Fruit fly (Drosophila melanogaster) whole organism, embryonic: Measurements from ENCODE around the gene CG6340.

ENCODE experiments used
- Abd-B ChIP-seq: fragments of 200-800 bp; sonication (Bioruptor generic); optimal IDR thresholded peaks from 2 replicates; lab custom pipeline; 2018; ENCODE audit warnings: missing biosample characterization, mild to moderate bottlenecking, missing genetic modification characterization, moderate library complexity
- B-H1 ChIP-seq: fragments of 200-800 bp; sonication (Bioruptor generic); IDR thresholded peaks from 3 replicates; pipeline ENCODE4 v1.3.6; 2022; ENCODE audit warnings: missing biosample characterization, missing genetic modification characterization
- CG11696 ChIP-seq: fragments of 200-800 bp; sonication (Bioruptor generic); IDR thresholded peaks from 2 replicates; pipeline ENCODE4 v1.3.6; 2022; ENCODE audit warnings: missing biosample characterization, missing genetic modification characterization
- CG11723 ChIP-seq: fragments of 200-800 bp; sonication (Bioruptor generic); optimal IDR thresholded peaks from 2 replicates; lab custom pipeline; 2017; ENCODE audit warnings: missing biosample characterization, mild to moderate bottlenecking, missing genetic modification characterization
- CG12659 ChIP-seq: fragments of 200-800 bp; sonication (Bioruptor generic); optimal IDR thresholded peaks from 3 replicates; lab custom pipeline; 2017; ENCODE audit warnings: mild to moderate bottlenecking, missing biosample characterization, missing genetic modification reagents, missing genetic modification characterization
- CG13287 ChIP-seq: fragments of 200-800 bp; sonication (Bioruptor generic); IDR thresholded peaks from 2 replicates; pipeline ENCODE4 v1.3.6; 2022; ENCODE audit warnings: missing biosample characterization, missing genetic modification characterization; ENCODE audit not compliant: partially characterized antibody
- CG14860 ChIP-seq: fragments of 200-800 bp; sonication (Bioruptor generic); IDR thresholded peaks from 3 replicates; pipeline ENCODE4 v1.3.6; 2022; ENCODE audit warnings: missing biosample characterization, missing genetic modification characterization; ENCODE audit not compliant: partially characterized antibody
- CG15479 ChIP-seq: fragments of 200-800 bp; sonication (Bioruptor generic); optimal IDR thresholded peaks from 3 replicates; lab custom pipeline; 2019; ENCODE audit warnings: missing biosample characterization, mild to moderate bottlenecking, missing genetic modification characterization, moderate library complexity
- CG16815 ChIP-seq: fragments of 200-800 bp; sonication (Bioruptor generic); optimal IDR thresholded peaks from 3 replicates; lab custom pipeline; 2017; ENCODE audit warnings: missing biosample characterization, mild to moderate bottlenecking, missing genetic modification characterization
- CG18262 ChIP-seq: fragments of 200-800 bp; optimal IDR thresholded peaks from 3 replicates; lab custom pipeline; 2019; ENCODE audit warnings: missing biosample characterization, mild to moderate bottlenecking, missing genetic modification characterization, moderate library complexity
- CG2712 ChIP-seq: fragments of 200-800 bp; optimal IDR thresholded peaks from 3 replicates; lab custom pipeline; 2019; ENCODE audit warnings: missing biosample characterization, mild to moderate bottlenecking, missing genetic modification characterization, moderate library complexity
- CG3995 ChIP-seq: fragments of 200-800 bp; sonication (Bioruptor generic); optimal IDR thresholded peaks from 3 replicates; lab custom pipeline; 2016; ENCODE audit warnings: missing biosample characterization, missing genetic modification characterization
- CG6175 ChIP-seq: fragments of 200-800 bp; sonication (Bioruptor generic); IDR thresholded peaks from 3 replicates; pipeline ENCODE4 v1.3.6; 2022; ENCODE audit warnings: missing biosample characterization, missing genetic modification characterization
- CG6854 ChIP-seq: fragments of 200-800 bp; sonication (Bioruptor generic); optimal IDR thresholded peaks from 3 replicates; lab custom pipeline; 2017; ENCODE audit warnings: missing biosample characterization, mild to moderate bottlenecking, missing genetic modification characterization
- CG7271 ChIP-seq: fragments of 200-800 bp; sonication (Bioruptor generic); optimal IDR thresholded peaks from 2 replicates; lab custom pipeline; 2018; ENCODE audit warnings: missing biosample characterization, mild to moderate bottlenecking, missing genetic modification characterization, moderate library complexity
- CG7963 ChIP-seq: fragments of 200-800 bp; sonication (Bioruptor generic); IDR thresholded peaks from 3 replicates; pipeline ENCODE4 v1.3.6; 2022; ENCODE audit warnings: missing biosample characterization, missing genetic modification characterization; ENCODE audit not compliant: partially characterized antibody
- CG8478 ChIP-seq: fragments of >200 bp; optimal IDR thresholded peaks from 2 replicates; lab custom pipeline; 2018
- CG8765 ChIP-seq: fragments of 200-800 bp; sonication (Bioruptor generic); IDR thresholded peaks from 2 replicates; pipeline ENCODE4 v1.3.6; 2022; ENCODE audit warnings: missing biosample characterization, missing genetic modification characterization
- CG9609 ChIP-seq: fragments of 200-800 bp; sonication (Bioruptor generic); optimal IDR thresholded peaks from 3 replicates; lab custom pipeline; 2016; ENCODE audit warnings: missing biosample characterization, missing genetic modification characterization
- Deaf1 ChIP-seq: fragments of 200-800 bp; optimal IDR thresholded peaks from 3 replicates; lab custom pipeline; 2019; ENCODE audit warnings: missing biosample characterization, mild to moderate bottlenecking, missing genetic modification characterization, moderate library complexity
- Elba2 ChIP-seq: fragments of 200-800 bp; sonication (Bioruptor generic); optimal IDR thresholded peaks from 3 replicates; lab custom pipeline; 2016; ENCODE audit warnings: missing biosample characterization, missing genetic modification characterization
- Fer3 ChIP-seq: fragments of 200-800 bp; sonication (Bioruptor generic); optimal IDR thresholded peaks from 2 replicates; lab custom pipeline; 2018; ENCODE audit warnings: missing biosample characterization, mild to moderate bottlenecking, missing genetic modification characterization, moderate library complexity
- H2.0 ChIP-seq: fragments of 200-800 bp; sonication (Bioruptor generic); IDR thresholded peaks from 2 replicates; pipeline ENCODE4 v1.3.6; 2022; ENCODE audit warnings: missing biosample characterization, missing genetic modification characterization
- Hmr ChIP-seq: fragments of 200-800 bp; sonication (Bioruptor generic); optimal IDR thresholded peaks from 3 replicates; lab custom pipeline; 2017; ENCODE audit warnings: mild to moderate bottlenecking, missing biosample characterization, missing genetic modification reagents, missing genetic modification characterization
- Pdp1 ChIP-seq, 2 experiments: fragments of 200-800 bp; sonication (Bioruptor generic); optimal IDR thresholded peaks; 3 replicates each; lab custom pipeline; 2016; ENCODE audit warnings: missing biosample characterization in 2 of 2, missing genetic modification characterization in 2 of 2, mild to moderate bottlenecking in 1 of 2, moderate library complexity in 1 of 2
- Rfx ChIP-seq: fragments of 200-800 bp; sonication (Bioruptor generic); IDR thresholded peaks from 2 replicates; pipeline ENCODE4 v1.3.6; 2022; ENCODE audit warnings: missing biosample characterization, missing genetic modification characterization
- Rx ChIP-seq: fragments of 200-800 bp; sonication (Bioruptor generic); IDR thresholded peaks from 2 replicates; pipeline ENCODE4 v1.3.6; 2022; ENCODE audit warnings: missing biosample characterization, missing genetic modification characterization
- Scr ChIP-seq: fragments of 200-800 bp; sonication (Bioruptor generic); IDR thresholded peaks from 2 replicates; pipeline ENCODE4 v1.3.6; 2022; ENCODE audit warnings: missing biosample characterization, missing genetic modification characterization; ENCODE audit not compliant: partially characterized antibody
- Sry-β ChIP-seq: fragments of 200-800 bp; sonication (Bioruptor generic); optimal IDR thresholded peaks from 2 replicates; lab custom pipeline; 2018; ENCODE audit warnings: missing biosample characterization, mild to moderate bottlenecking, missing genetic modification characterization, moderate library complexity
- bab2 ChIP-seq: fragments of 200-800 bp; sonication (Bioruptor generic); optimal IDR thresholded peaks from 2 replicates; lab custom pipeline; 2016; ENCODE audit warnings: missing biosample characterization, missing genetic modification characterization
- chinmo ChIP-seq: fragments of 200-800 bp; sonication (Bioruptor generic); IDR thresholded peaks from 4 replicates; pipeline ENCODE4 v1.3.6; 2022; ENCODE audit warnings: missing biosample characterization, missing genetic modification characterization; ENCODE audit not compliant: partially characterized antibody
- crp ChIP-seq, 2 experiments: fragments of 200-800 bp; sonication (Bioruptor generic); optimal IDR thresholded peaks; 2 replicates in 1 of 2; 3 replicates in 1 of 2; lab custom pipeline; 2017; ENCODE audit warnings: missing biosample characterization in 2 of 2, missing genetic modification characterization in 2 of 2, mild to moderate bottlenecking in 1 of 2, moderate library complexity in 1 of 2
- cwo ChIP-seq: fragments of 200-800 bp; sonication (Bioruptor generic); optimal IDR thresholded peaks from 3 replicates; lab custom pipeline; 2017; ENCODE audit warnings: missing biosample characterization, missing genetic modification characterization, mild to moderate bottlenecking, moderate library complexity, missing genetic modification reagents
- disco-r ChIP-seq: fragments of 200-800 bp; sonication (Bioruptor generic); optimal IDR thresholded peaks from 2 replicates; lab custom pipeline; 2016; ENCODE audit warnings: missing biosample characterization, missing genetic modification characterization
- en ChIP-seq: fragments of 200-800 bp; sonication (Bioruptor generic); optimal IDR thresholded peaks from 2 replicates; lab custom pipeline; 2016; ENCODE audit warnings: missing biosample characterization, missing genetic modification characterization
- eve ChIP-seq, 2 experiments: fragments of >200 bp; optimal IDR thresholded peaks; 2 replicates each; lab custom pipeline; 2017; ENCODE audit warnings: missing biosample characterization in 2 of 2, missing genetic modification characterization in 2 of 2
- fd64A ChIP-seq: fragments of 200-800 bp; sonication (Bioruptor generic); optimal IDR thresholded peaks from 3 replicates; lab custom pipeline; 2018; ENCODE audit warnings: missing biosample characterization, mild to moderate bottlenecking, missing genetic modification characterization
- gsb-n ChIP-seq: fragments of 200-800 bp; sonication (Bioruptor generic); optimal IDR thresholded peaks from 3 replicates; lab custom pipeline; 2018; ENCODE audit warnings: missing biosample characterization, mild to moderate bottlenecking, missing genetic modification characterization
- knrl ChIP-seq: fragments of 200-800 bp; sonication (Bioruptor generic); IDR thresholded peaks from 3 replicates; pipeline ENCODE4 v1.3.6; 2022; ENCODE audit warnings: missing biosample characterization, missing genetic modification characterization; ENCODE audit not compliant: partially characterized antibody
- nerfin-1 ChIP-seq: fragments of 200-800 bp; sonication (Bioruptor generic); optimal IDR thresholded peaks from 3 replicates; lab custom pipeline; 2019; ENCODE audit warnings: missing biosample characterization, mild to moderate bottlenecking, missing genetic modification characterization, moderate library complexity
- nerfin-2 ChIP-seq: fragments of 200-800 bp; sonication (Bioruptor generic); IDR thresholded peaks from 2 replicates; pipeline ENCODE4 v1.3.6; 2022; ENCODE audit warnings: missing biosample characterization, missing genetic modification characterization; ENCODE audit not compliant: partially characterized antibody
- pfk ChIP-seq: fragments of 200-800 bp; sonication (Bioruptor generic); optimal IDR thresholded peaks from 2 replicates; lab custom pipeline; 2018; ENCODE audit warnings: missing biosample characterization, mild to moderate bottlenecking, missing genetic modification characterization, moderate library complexity
- ranshi ChIP-seq: fragments of 200-800 bp; sonication (Bioruptor generic); IDR thresholded peaks from 2 replicates; pipeline ENCODE4 v1.3.6; 2022; ENCODE audit warnings: missing biosample characterization, missing genetic modification characterization
- row ChIP-seq: fragments of 200-800 bp; sonication (Bioruptor generic); IDR thresholded peaks from 3 replicates; pipeline ENCODE4 v1.3.6; 2022; ENCODE audit warnings: missing biosample characterization, missing genetic modification characterization
- slbo ChIP-seq: fragments of 200-800 bp; sonication (Bioruptor generic); IDR thresholded peaks from 2 replicates; pipeline ENCODE4 v1.3.6; 2022; ENCODE audit warnings: missing biosample characterization, missing genetic modification characterization
- sna ChIP-seq: fragments of 200-800 bp; sonication (Bioruptor generic); IDR thresholded peaks from 2 replicates; pipeline ENCODE4 v1.3.6; 2022; ENCODE audit warnings: missing biosample characterization, missing genetic modification characterization; ENCODE audit not compliant: partially characterized antibody
- wor ChIP-seq: fragments of 200-800 bp; sonication (Bioruptor generic); IDR thresholded peaks from 2 replicates; pipeline ENCODE4 v1.3.6; 2022; ENCODE audit warnings: missing biosample characterization, missing genetic modification characterization
- z ChIP-seq: fragments of 200-800 bp; sonication (Bioruptor generic); IDR thresholded peaks from 3 replicates; pipeline ENCODE4 v1.3.6; 2022; ENCODE audit warnings: missing biosample characterization, missing genetic modification characterization

The CG6340 gene

DNA sequence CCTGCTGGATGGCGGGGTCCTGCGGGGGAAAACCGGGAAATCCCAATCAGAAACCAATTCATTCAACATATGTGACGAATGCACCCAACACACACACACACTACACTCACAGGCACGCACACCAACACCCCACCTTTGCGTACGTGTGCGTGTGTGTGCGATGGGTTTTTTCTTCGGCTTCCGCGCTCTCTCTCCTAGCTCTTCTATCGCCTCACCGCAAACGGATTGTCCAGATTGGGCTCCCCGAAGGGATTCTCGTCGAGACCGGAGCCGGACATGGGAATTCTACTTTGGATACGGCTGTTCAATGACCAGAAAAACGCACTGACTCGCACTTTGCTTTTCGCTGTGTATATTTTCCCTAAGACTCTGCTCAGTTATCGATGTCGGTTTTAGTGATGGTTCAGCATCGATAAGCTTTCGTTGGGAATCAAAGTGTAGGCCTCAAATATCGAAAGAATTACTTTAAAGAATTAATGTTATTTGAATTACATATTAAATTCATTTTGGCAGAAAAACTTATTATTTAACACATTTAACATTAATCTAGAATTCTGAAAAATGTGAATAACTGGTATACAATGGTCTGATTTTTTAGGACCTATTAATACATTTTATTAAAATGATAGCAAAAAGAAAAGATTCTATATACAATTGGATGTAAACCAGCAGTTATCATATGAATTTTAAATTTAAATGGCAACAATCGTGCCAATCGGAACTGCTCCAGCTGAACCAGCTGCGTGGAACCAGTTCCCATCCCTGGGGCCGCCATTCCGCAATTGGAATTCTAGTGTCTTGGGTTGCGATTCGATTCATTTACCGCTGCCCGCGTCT, 32.5 kb upstream of the CG6340 start, which contains the start of the genes Scamp and Ahcy (continued):
- TF ChIP-seq CG6854 (GFP tag; lab: Kevin White, UChicago) (no peak), Hmr (GFP tag; lab: Kevin White, UChicago) (peak; percentile 24), CG11696 (GFP tag; lab: Robert Waterston, UW) (no peak), CG8478 (lab: Kevin White, UChicago) (peak; percentile 81), Rfx (0 out of 2 replicates have a peak, but pooled peaks have one; percentile 6), H2.0 (GFP tag; lab: Robert Waterston, UW) (no peak), Pdp1 (GFP tag; optimal IDR thresholded peaks at IDR 0.05; lab: Kevin White, UChicago) (no peak), slbo (GFP tag; lab: Robert Waterston, UW) (0 out of 2 replicates have a peak, but pooled peaks have one; percentile 20), bab2 (no peak), CG15479 (GFP tag; lab: Kevin White, UChicago) (no peak), CG13287 (GFP tag; lab: Robert Waterston, UW) (peak; percentile 59), knrl (GFP tag; lab: Robert Waterston, UW) (peak; percentile 63; the same call in 2 of the 3 replicates), nerfin-1 (tag; lab: Kevin White, UChicago) (no peak), Scr (GFP tag; lab: Robert Waterston, UW) (peak; percentile 68), CG16815 (GFP tag; lab: Kevin White, UChicago) (no peak), B-H1 (GFP tag; lab: Robert Waterston, UW) (no peak), Fer3 (no peak), eve (GFP tag; optimal IDR thresholded peaks at IDR 0.05; lab: Kevin White, UChicago) (no peak), CG18262 (tag; lab: Kevin White, UChicago) (peak; percentile 19), chinmo (GFP tag; lab: Robert Waterston, UW) (0 out of 4 replicates have a peak, but pooled peaks have one; percentile 56), nerfin-2 (0 out of 2 replicates have a peak, but pooled peaks have one; percentile 11), CG7963 (GFP tag; lab: Robert Waterston, UW) (no peak), cwo (no peak), Abd-B (GFP tag; lab: Kevin White, UChicago) (no peak), Elba2 (GFP tag; lab: Kevin White, UChicago) (no peak), z (no peak), CG8765 (no peak), Rx (GFP tag; lab: Robert Waterston, UW) (no peak), Deaf1 (tag; lab: Kevin White, UChicago) (peak; percentile 4), CG14860 (peak; percentile 53; the same call in 2 of the 3 replicates), CG9609 (no peak), CG12659 (GFP tag; lab: Kevin White, UChicago) (peak; percentile 55), fd64A (GFP tag; lab: Kevin White, UChicago) (no peak), CG11723 (GFP tag; lab: Kevin White, UChicago) (no peak), en (no peak), gsb-n (no peak), ranshi (no peak), crp (GFP tag; optimal IDR thresholded peaks at IDR 0.05; lab: Kevin White, UChicago) (peak in 1 of 2 experiments; percentile 15), pfk (GFP tag; lab: Kevin White, UChicago) (no peak), CG7271 (tag; lab: Kevin White, UChicago) (no peak), row (GFP tag; lab: Robert Waterston, UW) (peak; percentile 46; the same call in 2 of the 3 replicates), wor (GFP tag; lab: Robert Waterston, UW) (no peak), CG6175 (GFP tag; lab: Robert Waterston, UW) (no peak), CG2712 (tag; lab: Kevin White, UChicago) (peak; percentile 32), CG3995 (GFP tag; lab: Kevin White, UChicago) (peak; percentile 16), sna (no peak; the same call in 1 of the 2 replicates), Sry-β (GFP tag; lab: Kevin White, UChicago) (no peak), disco-r (no peak)
